Fruit fly (Drosophila melanogaster) whole organism, embryonic: ENCODE data around the gene CG32706.

Experiments
- B-H2 ChIP-seq: fragments of 200-800 bp; sonication (Bioruptor generic); optimal IDR thresholded peaks from 2 replicates; lab custom pipeline; 2018; ENCODE audit warnings: missing biosample characterization, mild to moderate bottlenecking, missing genetic modification characterization
- BtbVII ChIP-seq: fragments of 200-800 bp; sonication (Bioruptor generic); optimal IDR thresholded peaks from 3 replicates; lab custom pipeline; 2017; ENCODE audit warnings: missing biosample characterization, mild to moderate bottlenecking, missing genetic modification characterization
- CG10366 ChIP-seq: fragments of 200-800 bp; sonication (Bioruptor generic); IDR thresholded peaks from 2 replicates; pipeline ENCODE4 v1.3.6; 2022; ENCODE audit warnings: missing biosample characterization, missing genetic modification characterization
- CG10959 ChIP-seq: fragments of 200-800 bp; sonication (Bioruptor generic); IDR thresholded peaks from 2 replicates; pipeline ENCODE4 v1.3.6; 2022; ENCODE audit warnings: missing biosample characterization, missing genetic modification characterization
- CG1233 ChIP-seq: fragments of 200-800 bp; sonication (Bioruptor generic); optimal IDR thresholded peaks from 4 replicates; lab custom pipeline; 2018; ENCODE audit warnings: missing biosample characterization, mild to moderate bottlenecking, missing genetic modification characterization
- CG12659 ChIP-seq: fragments of 200-800 bp; sonication (Bioruptor generic); optimal IDR thresholded peaks from 3 replicates; lab custom pipeline; 2017; ENCODE audit warnings: mild to moderate bottlenecking, missing biosample characterization, missing genetic modification reagents, missing genetic modification characterization
- CG13123 ChIP-seq: fragments of 200-800 bp; sonication (Bioruptor generic); optimal IDR thresholded peaks from 2 replicates; lab custom pipeline; 2016; ENCODE audit warnings: missing biosample characterization, missing genetic modification characterization
- CG13296 ChIP-seq: fragments of 200-800 bp; sonication (Bioruptor generic); optimal IDR thresholded peaks from 3 replicates; lab custom pipeline; 2018; ENCODE audit warnings: missing biosample characterization, mild to moderate bottlenecking, missing genetic modification characterization
- CG14667 ChIP-seq: fragments of 200-800 bp; sonication (Bioruptor generic); IDR thresholded peaks from 2 replicates; pipeline ENCODE4 v1.3.6; 2022; ENCODE audit warnings: missing biosample characterization, missing genetic modification characterization
- CG16779 ChIP-seq: fragments of 200-800 bp; sonication (Bioruptor generic); IDR thresholded peaks from 2 replicates; pipeline ENCODE4 v1.3.6; 2022; ENCODE audit warnings: missing biosample characterization, missing genetic modification characterization
- CG17186 ChIP-seq: fragments of 200-800 bp; sonication (Bioruptor generic); optimal IDR thresholded peaks from 3 replicates; lab custom pipeline; 2017; ENCODE audit warnings: missing biosample characterization, missing genetic modification reagents, missing genetic modification characterization
- CG18262 ChIP-seq: fragments of 200-800 bp; optimal IDR thresholded peaks from 3 replicates; lab custom pipeline; 2019; ENCODE audit warnings: missing biosample characterization, mild to moderate bottlenecking, missing genetic modification characterization, moderate library complexity
- CG3163 ChIP-seq: fragments of 200-800 bp; sonication (Bioruptor generic); optimal IDR thresholded peaks from 3 replicates; lab custom pipeline; 2016; ENCODE audit warnings: missing biosample characterization, missing genetic modification characterization
- CG33557 ChIP-seq: fragments of 200-800 bp; sonication (Bioruptor generic); optimal IDR thresholded peaks from 2 replicates; lab custom pipeline; 2019; ENCODE audit warnings: missing biosample characterization, mild to moderate bottlenecking, missing genetic modification characterization, moderate library complexity
- CG34376 ChIP-seq: fragments of 200-800 bp; sonication (Bioruptor generic); optimal IDR thresholded peaks from 2 replicates; lab custom pipeline; 2018; ENCODE audit warnings: missing biosample characterization, mild to moderate bottlenecking, missing genetic modification characterization
- CG3995 ChIP-seq: fragments of 200-800 bp; sonication (Bioruptor generic); optimal IDR thresholded peaks from 3 replicates; lab custom pipeline; 2016; ENCODE audit warnings: missing biosample characterization, missing genetic modification characterization
- CG4404 ChIP-seq: fragments of 200-800 bp; sonication (Bioruptor generic); IDR thresholded peaks from 2 replicates; pipeline ENCODE4 v1.3.6; 2022; ENCODE audit warnings: missing biosample characterization, missing genetic modification characterization
- CG6689 ChIP-seq: fragments of 200-800 bp; sonication (Bioruptor generic); IDR thresholded peaks from 2 replicates; pipeline ENCODE4 v1.3.6; 2022; ENCODE audit warnings: missing biosample characterization, missing genetic modification characterization
- CG6765 ChIP-seq: fragments of 200-800 bp; sonication (Bioruptor generic); optimal IDR thresholded peaks from 3 replicates; lab custom pipeline; 2017; ENCODE audit warnings: missing biosample characterization, mild to moderate bottlenecking, missing genetic modification characterization
- CG6854 ChIP-seq: fragments of 200-800 bp; sonication (Bioruptor generic); optimal IDR thresholded peaks from 3 replicates; lab custom pipeline; 2017; ENCODE audit warnings: missing biosample characterization, mild to moderate bottlenecking, missing genetic modification characterization
- CG8290 ChIP-seq, 3 experiments: fragments of 200-800 bp; sonication (Bioruptor generic); optimal IDR thresholded peaks; 2 replicates each; lab custom pipeline; 2016 to 2019; ENCODE audit warnings: missing biosample characterization in 3 of 3, missing genetic modification characterization in 3 of 3, mild to moderate bottlenecking in 2 of 3, moderate library complexity in 1 of 3
- CTCF ChIP-seq: fragments of 200-800 bp; sonication (Bioruptor generic); optimal IDR thresholded peaks from 2 replicates; lab custom pipeline; 2017; ENCODE audit warnings: missing biosample characterization, mild to moderate bottlenecking, missing genetic modification characterization, moderate library complexity
- Chrac-16 ChIP-seq: fragments of 200-800 bp; sonication (Bioruptor generic); optimal IDR thresholded peaks from 3 replicates; lab custom pipeline; 2016; ENCODE audit warnings: missing biosample characterization, missing genetic modification characterization
- Elba2 ChIP-seq: fragments of 200-800 bp; sonication (Bioruptor generic); optimal IDR thresholded peaks from 3 replicates; lab custom pipeline; 2016; ENCODE audit warnings: missing biosample characterization, missing genetic modification characterization
- HLH54F ChIP-seq: fragments of 200-800 bp; sonication (Bioruptor generic); optimal IDR thresholded peaks from 3 replicates; lab custom pipeline; 2016; ENCODE audit warnings: missing biosample characterization, missing genetic modification characterization
- Lpt ChIP-seq: fragments of >200 bp; optimal IDR thresholded peaks from 2 replicates; lab custom pipeline; 2018; ENCODE audit warnings: missing biosample characterization, missing genetic modification characterization
- Mad ChIP-seq: fragments of 200-800 bp; sonication (Bioruptor generic); optimal IDR thresholded peaks from 2 replicates; lab custom pipeline; 2016; ENCODE audit warnings: missing biosample characterization, missing genetic modification characterization
- Mrtf ChIP-seq: fragments of 200-800 bp; sonication (Bioruptor generic); IDR thresholded peaks from 3 replicates; pipeline ENCODE4 v1.3.6; 2022; ENCODE audit warnings: missing biosample characterization, missing genetic modification characterization
- Poxn ChIP-seq: fragments of 200-800 bp; sonication (Bioruptor generic); IDR thresholded peaks from 2 replicates; pipeline ENCODE4 v1.3.6; 2022; ENCODE audit warnings: missing biosample characterization, missing genetic modification characterization
- Ptx1 ChIP-seq: fragments of 200-800 bp; sonication (Bioruptor generic); IDR thresholded peaks from 2 replicates; pipeline ENCODE4 v1.3.6; 2022; ENCODE audit warnings: missing biosample characterization, missing genetic modification characterization
- Ravus ChIP-seq: fragments of 200-800 bp; sonication (Bioruptor generic); IDR thresholded peaks from 2 replicates; pipeline ENCODE4 v1.3.6; 2022; ENCODE audit warnings: missing biosample characterization, missing genetic modification characterization
- Rfx ChIP-seq: fragments of 200-800 bp; sonication (Bioruptor generic); IDR thresholded peaks from 2 replicates; pipeline ENCODE4 v1.3.6; 2022; ENCODE audit warnings: missing biosample characterization, missing genetic modification characterization
- Rx ChIP-seq: fragments of 200-800 bp; sonication (Bioruptor generic); IDR thresholded peaks from 2 replicates; pipeline ENCODE4 v1.3.6; 2022; ENCODE audit warnings: missing biosample characterization, missing genetic modification characterization
- Side ChIP-seq: fragments of 200-800 bp; sonication (Bioruptor generic); optimal IDR thresholded peaks from 2 replicates; lab custom pipeline; 2016; ENCODE audit warnings: missing biosample characterization, missing genetic modification characterization
- Xrp1 ChIP-seq: fragments of 200-800 bp; sonication (Bioruptor generic); IDR thresholded peaks from 2 replicates; pipeline ENCODE4 v1.3.6; 2022; ENCODE audit warnings: missing biosample characterization, missing genetic modification characterization
- bbx ChIP-seq: fragments of 200-800 bp; sonication (Bioruptor generic); IDR thresholded peaks from 2 replicates; pipeline ENCODE4 v1.3.6; 2022; ENCODE audit warnings: missing biosample characterization, missing genetic modification characterization; ENCODE audit not compliant: partially characterized antibody
- chif ChIP-seq, 2 experiments: fragments of 200-800 bp; sonication (Bioruptor generic); optimal IDR thresholded peaks; 3 replicates each; lab custom pipeline; 2016; ENCODE audit warnings: missing biosample characterization in 2 of 2, missing genetic modification characterization in 2 of 2
- eyg ChIP-seq: fragments of 200-800 bp; sonication (Bioruptor generic); optimal IDR thresholded peaks from 3 replicates; lab custom pipeline; 2016; ENCODE audit warnings: missing biosample characterization, missing genetic modification characterization
- fd102C ChIP-seq: fragments of 200-800 bp; sonication (Bioruptor generic); optimal IDR thresholded peaks from 2 replicates; lab custom pipeline; 2018; ENCODE audit warnings: missing biosample characterization, mild to moderate bottlenecking, missing genetic modification characterization, moderate library complexity
- gce ChIP-seq: fragments of 200-800 bp; sonication (Bioruptor generic); IDR thresholded peaks from 3 replicates; pipeline ENCODE4 v1.3.6; 2022; ENCODE audit warnings: missing biosample characterization, missing genetic modification characterization
- gcm2 ChIP-seq: fragments of 200-800 bp; sonication (Bioruptor generic); optimal IDR thresholded peaks from 2 replicates; lab custom pipeline; 2016; ENCODE audit warnings: missing biosample characterization, missing genetic modification characterization
- lab ChIP-seq: fragments of 200-800 bp; sonication (Bioruptor generic); optimal IDR thresholded peaks from 3 replicates; lab custom pipeline; 2017; ENCODE audit warnings: missing biosample characterization, missing genetic modification characterization, mild to moderate bottlenecking, moderate library complexity, missing genetic modification reagents
- maf-S ChIP-seq: fragments of 200-800 bp; sonication (Bioruptor generic); optimal IDR thresholded peaks from 2 replicates; lab custom pipeline; 2016; ENCODE audit warnings: missing biosample characterization, missing genetic modification characterization
- nau ChIP-seq: fragments of 200-800 bp; sonication (Bioruptor generic); optimal IDR thresholded peaks from 3 replicates; lab custom pipeline; 2017; ENCODE audit warnings: missing biosample characterization, mild to moderate bottlenecking, missing genetic modification characterization, missing genetic modification reagents
- pnt ChIP-seq: fragments of 200-800 bp; sonication (Bioruptor generic); optimal IDR thresholded peaks from 3 replicates; lab custom pipeline; 2016; ENCODE audit warnings: missing biosample characterization, missing genetic modification characterization
- prd ChIP-seq, 3 experiments: fragments of >200 bp in 2 of 3; fragments of 200-800 bp in 1 of 3; sonication (Bioruptor generic) in 1 of 3; optimal IDR thresholded peaks in 2 of 3; IDR thresholded peaks in 1 of 3; 2 replicates in 2 of 3; 3 replicates in 1 of 3; pipeline versions ENCODE4 v1.3.6 to Lab custom; 2017 to 2022; ENCODE audit warnings: missing biosample characterization in 1 of 3, missing genetic modification characterization in 1 of 3
- seq ChIP-seq: fragments of 200-800 bp; sonication (Bioruptor generic); IDR thresholded peaks from 2 replicates; pipeline ENCODE4 v1.3.6; 2022; ENCODE audit warnings: missing biosample characterization, missing genetic modification characterization
- sr ChIP-seq: fragments of 200-800 bp; sonication (Bioruptor generic); IDR thresholded peaks from 3 replicates; pipeline ENCODE4 v1.3.6; 2022; ENCODE audit warnings: missing biosample characterization, missing genetic modification characterization
- tgo ChIP-seq: fragments of 200-800 bp; sonication (Bioruptor generic); IDR thresholded peaks from 3 replicates; pipeline ENCODE4 v1.3.6; 2022; ENCODE audit warnings: missing biosample characterization, missing genetic modification characterization
- unc-4 ChIP-seq: fragments of 200-800 bp; sonication (Bioruptor generic); IDR thresholded peaks from 2 replicates; pipeline ENCODE4 v1.3.6; 2022; ENCODE audit warnings: missing biosample characterization, missing genetic modification characterization; ENCODE audit not compliant: partially characterized antibody
- wdn ChIP-seq: fragments of 200-800 bp; sonication (Bioruptor generic); IDR thresholded peaks from 2 replicates; pipeline ENCODE4 v1.3.6; 2022; ENCODE audit warnings: missing biosample characterization, missing genetic modification characterization

Gene CG32706

DNA sequence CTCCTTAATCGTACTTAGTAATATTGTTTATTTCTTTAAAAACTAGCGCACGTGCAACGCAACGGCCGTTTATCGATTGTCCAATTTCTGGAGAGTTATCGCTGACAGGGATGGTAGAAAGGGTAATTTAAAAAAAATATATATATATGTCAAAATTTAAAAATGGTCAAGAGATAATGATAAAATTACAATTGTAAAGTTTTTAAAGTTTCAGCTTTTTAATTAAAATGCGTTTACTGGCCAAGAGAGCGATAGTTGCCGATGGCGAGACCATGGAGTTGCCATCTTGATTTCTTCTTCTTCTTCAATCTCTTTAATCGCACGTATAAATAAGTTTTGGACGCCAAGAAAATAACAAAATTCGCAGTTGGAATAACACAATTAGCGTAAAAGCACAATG, 6.0 kb upstream of the CG32706 start, which contains the start of the genes CG7246 and HP1b (continued):
- TF ChIP-seq Mrtf (GFP tag; lab: Robert Waterston, UW) (peak; percentile 8; the same call in 1 of the 3 replicates), pnt (GFP tag; lab: Kevin White, UChicago) (no peak), CG3995 (GFP tag; lab: Kevin White, UChicago) (no peak), CG4404 (GFP tag; lab: Robert Waterston, UW) (peak; percentile 60), CG6765 (GFP tag; lab: Kevin White, UChicago) (peak; percentile 30), CG16779 (GFP tag; lab: Robert Waterston, UW) (no peak), Mad (GFP tag; lab: Kevin White, UChicago) (peak; percentile 23), Elba2 (no peak), B-H2 (GFP tag; lab: Kevin White, UChicago) (peak; percentile 69), CG6689 (GFP tag; lab: Robert Waterston, UW) (peak; percentile 77), CG17186 (peak; percentile 47), eyg (no peak), CG18262 (tag; lab: Kevin White, UChicago) (peak; percentile 69), CG1233 (GFP tag; lab: Kevin White, UChicago) (peak; percentile 14), BtbVII (GFP tag; lab: Kevin White, UChicago) (peak; percentile 50), seq (GFP tag; lab: Robert Waterston, UW) (0 out of 2 replicates have a peak, but pooled peaks have one; percentile 34), CG6854 (GFP tag; lab: Kevin White, UChicago) (no peak), CG34376 (peak; percentile 19), CG10366 (GFP tag; lab: Robert Waterston, UW) (peak; percentile 68), gcm2 (no peak), CG3163 (GFP tag; lab: Kevin White, UChicago) (no peak), nau (peak; percentile 24), Chrac-16 (peak; percentile 48), wdn (GFP tag; lab: Robert Waterston, UW) (peak; percentile 44; the same call in 1 of the 2 replicates), fd102C (GFP tag; lab: Kevin White, UChicago) (no peak), chif (GFP tag; optimal IDR thresholded peaks at IDR 0.05; lab: Kevin White, UChicago) (peak; percentile 22 to 53), CG12659 (GFP tag; lab: Kevin White, UChicago) (peak; percentile 69), Side (GFP tag; lab: Kevin White, UChicago) (no peak), HLH54F (GFP tag; lab: Kevin White, UChicago) (peak; percentile 44), maf-S (GFP tag; lab: Kevin White, UChicago) (peak; percentile 29), CG13123 (GFP tag; lab: Kevin White, UChicago) (peak; percentile 47), CG8290 (GFP tag; optimal IDR thresholded peaks at IDR 0.05; lab: Kevin White, UChicago) (peak; percentile 56), CG8290 (tag; optimal IDR thresholded peaks at IDR 0.05; lab: Kevin White, UChicago) (no peak), Xrp1 (peak; percentile 87), CG33557 (peak; percentile 51), bbx (GFP tag; lab: Robert Waterston, UW) (peak; percentile 65), Ptx1 (GFP tag; lab: Robert Waterston, UW) (peak; percentile 84), CTCF (GFP tag; lab: Kevin White, UChicago) (peak; percentile 32), Rfx (GFP tag; lab: Robert Waterston, UW) (peak; percentile 86), prd (optimal IDR thresholded peaks at IDR 0.05; lab: Kevin White, UChicago) (no peak), prd (GFP tag; IDR thresholded peaks at IDR 0.05; lab: Robert Waterston, UW) (peak; percentile 84), gce (no peak), Rx (GFP tag; lab: Robert Waterston, UW) (peak; percentile 45), unc-4 (GFP tag; lab: Robert Waterston, UW) (peak; percentile 75), tgo (GFP tag; lab: Robert Waterston, UW) (peak; percentile 72), Ravus (GFP tag; lab: Robert Waterston, UW) (peak; percentile 32), Lpt (GFP tag; lab: Kevin White, UChicago) (no peak), lab (GFP tag; lab: Kevin White, UChicago) (peak; percentile 78), CG13296 (GFP tag; lab: Kevin White, UChicago) (peak; percentile 63), CG14667 (peak; percentile 47; the same call in 1 of the 2 replicates), sr (GFP tag; lab: Robert Waterston, UW) (no peak), Poxn (GFP tag; lab: Robert Waterston, UW) (no peak; the same call in 1 of the 2 replicates), CG10959 (GFP tag; lab: Robert Waterston, UW) (no peak)
